Fruit fly (Drosophila melanogaster) whole organism, embryonic: ENCODE measurements around the gene VhaM9.7-d.

Source experiments
- Bdp1 ChIP-seq: fragments of 200-800 bp; sonication (Bioruptor generic); optimal IDR thresholded peaks from 3 replicates; lab custom pipeline; 2016; ENCODE audit warnings: missing biosample characterization, missing genetic modification characterization
- CG11504 ChIP-seq: fragments of 200-800 bp; sonication (Bioruptor generic); optimal IDR thresholded peaks from 3 replicates; lab custom pipeline; 2019; ENCODE audit warnings: missing biosample characterization, mild to moderate bottlenecking, missing genetic modification characterization, moderate library complexity
- CG14050 ChIP-seq: fragments of 200-800 bp; sonication (Bioruptor generic); IDR thresholded peaks from 3 replicates; pipeline ENCODE4 v1.3.6; 2022; ENCODE audit warnings: missing biosample characterization, missing genetic modification characterization
- CG1602 ChIP-seq: fragments of 200-800 bp; sonication (Bioruptor generic); optimal IDR thresholded peaks from 3 replicates; lab custom pipeline; 2016; ENCODE audit warnings: missing biosample characterization, missing genetic modification characterization
- CG1603 ChIP-seq: fragments of 200-800 bp; sonication (Bioruptor generic); optimal IDR thresholded peaks from 2 replicates; lab custom pipeline; 2019; ENCODE audit warnings: missing biosample characterization, mild to moderate bottlenecking, missing genetic modification characterization, moderate library complexity
- CG16815 ChIP-seq: fragments of 200-800 bp; sonication (Bioruptor generic); optimal IDR thresholded peaks from 3 replicates; lab custom pipeline; 2017; ENCODE audit warnings: missing biosample characterization, mild to moderate bottlenecking, missing genetic modification characterization
- CG2678 ChIP-seq: fragments of 200-800 bp; sonication (Bioruptor generic); optimal IDR thresholded peaks from 3 replicates; lab custom pipeline; 2019; ENCODE audit warnings: missing biosample characterization, mild to moderate bottlenecking, missing genetic modification characterization, moderate library complexity
- CG31224 ChIP-seq: fragments of 200-800 bp; sonication (Bioruptor generic); IDR thresholded peaks from 2 replicates; pipeline ENCODE4 v1.3.6; 2022; ENCODE audit warnings: missing biosample characterization, missing genetic modification characterization
- CG4328 ChIP-seq: fragments of 200-800 bp; sonication (Bioruptor generic); optimal IDR thresholded peaks from 3 replicates; lab custom pipeline; 2017; ENCODE audit warnings: missing biosample characterization, missing genetic modification reagents, missing genetic modification characterization
- CG4360 ChIP-seq: fragments of 200-800 bp; sonication (Bioruptor generic); IDR thresholded peaks from 2 replicates; pipeline ENCODE4 v1.3.6; 2022; ENCODE audit warnings: missing biosample characterization, missing genetic modification characterization
- CG4424 ChIP-seq: fragments of 200-800 bp; sonication (Bioruptor generic); optimal IDR thresholded peaks from 3 replicates; lab custom pipeline; 2016; ENCODE audit warnings: missing biosample characterization, missing genetic modification characterization
- CG6689 ChIP-seq: fragments of 200-800 bp; sonication (Bioruptor generic); IDR thresholded peaks from 2 replicates; pipeline ENCODE4 v1.3.6; 2022; ENCODE audit warnings: missing biosample characterization, missing genetic modification characterization
- Eip74EF ChIP-seq, 2 experiments: fragments of 200-800 bp in 1 of 2; fragments of >200 bp in 1 of 2; sonication (Bioruptor generic) in 1 of 2; optimal IDR thresholded peaks; 2 replicates each; lab custom pipeline; 2017 to 2019; ENCODE audit warnings: missing biosample characterization in 2 of 2, missing genetic modification characterization in 2 of 2, mild to moderate bottlenecking in 1 of 2, moderate library complexity in 1 of 2
- Ets65A ChIP-seq: fragments of 200-800 bp; sonication (Bioruptor generic); peaks from one replicate; lab custom pipeline; 2016; ENCODE audit warnings: missing biosample characterization, missing genetic modification characterization
- Hmr ChIP-seq: fragments of 200-800 bp; sonication (Bioruptor generic); optimal IDR thresholded peaks from 3 replicates; lab custom pipeline; 2017; ENCODE audit warnings: mild to moderate bottlenecking, missing biosample characterization, missing genetic modification reagents, missing genetic modification characterization
- Hmx ChIP-seq: fragments of 200-800 bp; sonication (Bioruptor generic); optimal IDR thresholded peaks from 2 replicates; lab custom pipeline; 2016; ENCODE audit warnings: missing biosample characterization, missing genetic modification characterization
- Hr51 ChIP-seq, 2 experiments: fragments of 200-800 bp; sonication (Bioruptor generic); optimal IDR thresholded peaks; 2 replicates in 1 of 2; 3 replicates in 1 of 2; lab custom pipeline; 2016 to 2018; ENCODE audit warnings: missing biosample characterization in 2 of 2, missing genetic modification characterization in 2 of 2, mild to moderate bottlenecking in 1 of 2, moderate library complexity in 1 of 2
- Med ChIP-seq: fragments of 200-800 bp; sonication (Bioruptor generic); peaks from one replicate; lab custom pipeline; 2016; ENCODE audit warnings: missing biosample characterization, missing genetic modification characterization, mild to moderate bottlenecking, inconsistent platforms, moderate library complexity
- Oli ChIP-seq: fragments of 200-800 bp; sonication (Bioruptor generic); optimal IDR thresholded peaks from 2 replicates; lab custom pipeline; 2018; ENCODE audit warnings: missing biosample characterization, mild to moderate bottlenecking, missing genetic modification characterization, moderate library complexity
- Optix ChIP-seq: fragments of 200-800 bp; sonication (Bioruptor generic); IDR thresholded peaks from 3 replicates; pipeline ENCODE4 v1.3.6; 2022; ENCODE audit warnings: missing biosample characterization, missing genetic modification characterization
- Pdp1 ChIP-seq, 2 experiments: fragments of 200-800 bp; sonication (Bioruptor generic); optimal IDR thresholded peaks; 3 replicates each; lab custom pipeline; 2016; ENCODE audit warnings: missing biosample characterization in 2 of 2, missing genetic modification characterization in 2 of 2, mild to moderate bottlenecking in 1 of 2, moderate library complexity in 1 of 2
- Vsx1 ChIP-seq: fragments of 200-800 bp; sonication (Bioruptor generic); optimal IDR thresholded peaks from 2 replicates; lab custom pipeline; 2017; ENCODE audit warnings: missing biosample characterization, mild to moderate bottlenecking, missing genetic modification characterization, missing genetic modification reagents
- Xbp1 ChIP-seq: fragments of 200-800 bp; sonication (Bioruptor generic); optimal IDR thresholded peaks from 3 replicates; lab custom pipeline; 2016; ENCODE audit warnings: missing biosample characterization, mild to moderate bottlenecking, missing genetic modification characterization
- amos ChIP-seq: fragments of 200-800 bp; sonication (Bioruptor generic); IDR thresholded peaks from 2 replicates; pipeline ENCODE4 v1.3.6; 2022; ENCODE audit warnings: missing biosample characterization, missing genetic modification characterization; ENCODE audit not compliant: partially characterized antibody
- bsh ChIP-seq, 2 experiments: fragments of 200-800 bp; sonication (Bioruptor generic); optimal IDR thresholded peaks; 2 replicates each; lab custom pipeline; 2017 to 2018; ENCODE audit warnings: mild to moderate bottlenecking in 2 of 2, missing biosample characterization in 2 of 2, missing genetic modification characterization in 2 of 2, moderate library complexity in 1 of 2
- btn ChIP-seq: fragments of 200-800 bp; sonication (Bioruptor generic); optimal IDR thresholded peaks from 2 replicates; lab custom pipeline; 2016; ENCODE audit warnings: missing biosample characterization, missing genetic modification characterization
- corto ChIP-seq: fragments of 200-800 bp; sonication (Bioruptor generic); optimal IDR thresholded peaks from 2 replicates; lab custom pipeline; 2016; ENCODE audit warnings: missing biosample characterization, mild to moderate bottlenecking, missing genetic modification characterization, moderate library complexity
- dm ChIP-seq: fragments of 200-800 bp; sonication (Bioruptor generic); optimal IDR thresholded peaks from 3 replicates; lab custom pipeline; 2016; ENCODE audit warnings: missing biosample characterization, missing genetic modification characterization
- dmrt99B ChIP-seq: fragments of 200-800 bp; sonication (Bioruptor generic); optimal IDR thresholded peaks from 2 replicates; lab custom pipeline; 2018; ENCODE audit warnings: missing biosample characterization, mild to moderate bottlenecking, missing genetic modification characterization, moderate library complexity
- dpn ChIP-seq, 2 experiments: fragments of 200-800 bp; sonication (Bioruptor generic); optimal IDR thresholded peaks; 3 replicates each; lab custom pipeline; 2016; ENCODE audit warnings: missing biosample characterization in 2 of 2, missing genetic modification characterization in 2 of 2
- ems ChIP-seq: fragments of 200-800 bp; sonication (Bioruptor generic); optimal IDR thresholded peaks from 3 replicates; lab custom pipeline; 2016; ENCODE audit warnings: missing biosample characterization, missing genetic modification characterization
- ewg ChIP-seq: fragments of 200-800 bp; sonication (Bioruptor generic); optimal IDR thresholded peaks from 3 replicates; lab custom pipeline; 2017; ENCODE audit warnings: mild to moderate bottlenecking, missing biosample characterization, missing genetic modification reagents, missing genetic modification characterization
- fd96Cb ChIP-seq: fragments of 200-800 bp; sonication (Bioruptor generic); optimal IDR thresholded peaks from 2 replicates; lab custom pipeline; 2018; ENCODE audit warnings: missing biosample characterization, mild to moderate bottlenecking, missing genetic modification characterization, moderate library complexity
- gem ChIP-seq: fragments of 200-800 bp; sonication (Bioruptor generic); optimal IDR thresholded peaks from 2 replicates; lab custom pipeline; 2019; ENCODE audit warnings: missing biosample characterization, mild to moderate bottlenecking, missing genetic modification characterization, moderate library complexity
- grau ChIP-seq: fragments of 200-800 bp; optimal IDR thresholded peaks from 3 replicates; lab custom pipeline; 2019; ENCODE audit warnings: missing biosample characterization, mild to moderate bottlenecking, missing genetic modification characterization, moderate library complexity
- hb ChIP-seq: fragments of 200-800 bp; sonication (Bioruptor generic); IDR thresholded peaks from 3 replicates; pipeline ENCODE4 v1.3.6; 2022; ENCODE audit warnings: missing biosample characterization, missing genetic modification characterization; ENCODE audit not compliant: partially characterized antibody
- jigr1 ChIP-seq: fragments of 200-800 bp; sonication (Bioruptor generic); IDR thresholded peaks from 3 replicates; pipeline ENCODE4 v1.3.6; 2022; ENCODE audit warnings: missing biosample characterization, missing genetic modification characterization
- jing ChIP-seq: fragments of 200-800 bp; sonication (Bioruptor generic); optimal IDR thresholded peaks from 2 replicates; lab custom pipeline; 2018; ENCODE audit warnings: missing biosample characterization, mild to moderate bottlenecking, missing genetic modification characterization
- jumu ChIP-seq: fragments of 200-800 bp; sonication (Bioruptor generic); optimal IDR thresholded peaks from 3 replicates; lab custom pipeline; 2016; ENCODE audit warnings: missing biosample characterization, missing genetic modification characterization
- ken ChIP-seq: fragments of 200-800 bp; sonication (Bioruptor generic); IDR thresholded peaks from 3 replicates; pipeline ENCODE4 v1.3.6; 2022; ENCODE audit warnings: missing biosample characterization, missing genetic modification characterization
- onecut ChIP-seq: fragments of 200-800 bp; sonication (Bioruptor generic); IDR thresholded peaks from 2 replicates; pipeline ENCODE4 v1.3.6; 2022; ENCODE audit warnings: missing biosample characterization, missing genetic modification characterization
- pnt ChIP-seq: fragments of 200-800 bp; sonication (Bioruptor generic); optimal IDR thresholded peaks from 3 replicates; lab custom pipeline; 2016; ENCODE audit warnings: missing biosample characterization, missing genetic modification characterization
- seq ChIP-seq: fragments of 200-800 bp; sonication (Bioruptor generic); IDR thresholded peaks from 2 replicates; pipeline ENCODE4 v1.3.6; 2022; ENCODE audit warnings: missing biosample characterization, missing genetic modification characterization
- so ChIP-seq: fragments of 200-800 bp; sonication (Bioruptor generic); IDR thresholded peaks from 3 replicates; pipeline ENCODE4 v1.3.6; 2022; ENCODE audit warnings: missing biosample characterization, missing genetic modification characterization
- sob ChIP-seq: fragments of 200-800 bp; sonication (Bioruptor generic); IDR thresholded peaks from 2 replicates; pipeline ENCODE4 v1.3.6; 2022; ENCODE audit warnings: missing biosample characterization, missing genetic modification characterization
- tll ChIP-seq, 2 experiments: fragments of 200-800 bp in 1 of 2; fragments of >200 bp in 1 of 2; sonication (Bioruptor generic) in 1 of 2; optimal IDR thresholded peaks; 2 replicates each; lab custom pipeline; 2017 to 2019; ENCODE audit warnings: missing biosample characterization in 2 of 2, missing genetic modification characterization in 2 of 2, mild to moderate bottlenecking in 1 of 2, moderate library complexity in 1 of 2
- toy ChIP-seq: fragments of 200-800 bp; sonication (Bioruptor generic); IDR thresholded peaks from 2 replicates; pipeline ENCODE4 v1.3.6; 2022; ENCODE audit warnings: missing biosample characterization, missing genetic modification characterization
- unpg ChIP-seq: fragments of 200-800 bp; sonication (Bioruptor generic); optimal IDR thresholded peaks from 3 replicates; lab custom pipeline; 2018; ENCODE audit warnings: missing biosample characterization, mild to moderate bottlenecking, missing genetic modification characterization, moderate library complexity

Gene VhaM9.7-d

dm6 chr3R:16987220-16987923, 12.4 kb downstream of the VhaM9.7-d start, which contains the start of gene CG18622 (continued):
- no peak for TF ChIP-seq hb
- no peak for TF ChIP-seq CG14050 (GFP tag; lab: Robert Waterston, UW)
- TF ChIP-seq jigr1: no peak
- TF ChIP-seq btn (GFP tag; lab: Kevin White, UChicago): no peak
- no peak for TF ChIP-seq CG6689
- no peak for TF ChIP-seq CG4328 (GFP tag; lab: Kevin White, UChicago)
- TF ChIP-seq onecut: peak; percentile 41; the same call in 1 of the 2 replicates
- TF ChIP-seq CG1602 (GFP tag; lab: Kevin White, UChicago): no peak
- no peak for TF ChIP-seq bsh (GFP tag; optimal IDR thresholded peaks at IDR 0.05; lab: Kevin White, UChicago)
- TF ChIP-seq pnt (GFP tag; lab: Kevin White, UChicago): no peak
- no peak for TF ChIP-seq toy (GFP tag; lab: Robert Waterston, UW)
- TF ChIP-seq fd96Cb (tag; lab: Kevin White, UChicago): peak; percentile 6
- TF ChIP-seq sob: peak; percentile 37; the same call in 1 of the 2 replicates
- peak; percentile 51; the same call in 1 of the 2 replicates for TF ChIP-seq amos (GFP tag; lab: Robert Waterston, UW)
- TF ChIP-seq so (GFP tag; lab: Robert Waterston, UW): no peak; the same call in 2 of the 3 replicates

- TF ChIP-seq Oli (tag; lab: Kevin White, UChicago): peak; percentile 21
- TF ChIP-seq corto (GFP tag; lab: Kevin White, UChicago): no peak
- TF ChIP-seq gem (tag; lab: Kevin White, UChicago): peak; percentile 36
- TF ChIP-seq CG2678 (tag; lab: Kevin White, UChicago): peak; percentile 8
- no peak for TF ChIP-seq Hmr
- no peak for TF ChIP-seq ems (GFP tag; lab: Kevin White, UChicago)
- TF ChIP-seq unpg (GFP tag; lab: Kevin White, UChicago): peak; percentile 33
- TF ChIP-seq dpn (GFP tag; optimal IDR thresholded peaks at IDR 0.05; lab: Kevin White, UChicago): peak in 1 of 2 experiments; percentile 10
- TF ChIP-seq jumu: no peak
- peak; percentile 81 for TF ChIP-seq grau
- no peak for TF ChIP-seq Hmx (GFP tag; lab: Kevin White, UChicago)
- TF ChIP-seq CG11504 (tag; lab: Kevin White, UChicago): peak; percentile 11
- TF ChIP-seq Xbp1 (GFP tag; lab: Kevin White, UChicago): peak; percentile 15
- TF ChIP-seq CG1603 (tag; lab: Kevin White, UChicago): peak; percentile 39
- no peak for TF ChIP-seq ken
- TF ChIP-seq CG16815 (GFP tag; lab: Kevin White, UChicago): no peak
- TF ChIP-seq seq (GFP tag; lab: Robert Waterston, UW): no peak
- no peak for TF ChIP-seq Optix (GFP tag; lab: Robert Waterston, UW)
- peak in 1 of 2 experiments; percentile 39 for TF ChIP-seq Eip74EF (GFP tag; optimal IDR thresholded peaks at IDR 0.05; lab: Kevin White, UChicago)
- no peak for TF ChIP-seq tll (GFP tag; optimal IDR thresholded peaks at IDR 0.05; lab: Kevin White, UChicago)
- no peak for TF ChIP-seq Med (GFP tag; lab: Kevin White, UChicago)
- peak in 1 of 2 experiments; percentile 44 for TF ChIP-seq Pdp1 (GFP tag; optimal IDR thresholded peaks at IDR 0.05; lab: Kevin White, UChicago)
- no peak for TF ChIP-seq jigr1
- peak; percentile 23 for TF ChIP-seq Vsx1
- no peak for TF ChIP-seq CG31224 (GFP tag; lab: Robert Waterston, UW)
- TF ChIP-seq Hr51 (GFP tag; optimal IDR thresholded peaks at IDR 0.05; lab: Kevin White, UChicago): peak in 1 of 2 experiments; percentile 26
- no peak for TF ChIP-seq CG4360 (GFP tag; lab: Robert Waterston, UW)
- TF ChIP-seq ewg: no peak
- no peak for TF ChIP-seq dm
- TF ChIP-seq dmrt99B: peak; percentile 7
- TF ChIP-seq CG4424 (GFP tag; lab: Kevin White, UChicago): peak; percentile 8
- TF ChIP-seq CG6689: no peak
- no peak for TF ChIP-seq Bdp1 (GFP tag; lab: Kevin White, UChicago)
- no peak for TF ChIP-seq Ets65A (GFP tag; lab: Kevin White, UChicago)
- no peak for TF ChIP-seq jing (GFP tag; lab: Kevin White, UChicago)
These were observed 12.9 kb downstream of the VhaM9.7-d start for dm6 chr3R:16987924-16988298.
